Worm (Caenorhabditis elegans): Measurements from ENCODE around the gene timm-17B.1.

DNA sequence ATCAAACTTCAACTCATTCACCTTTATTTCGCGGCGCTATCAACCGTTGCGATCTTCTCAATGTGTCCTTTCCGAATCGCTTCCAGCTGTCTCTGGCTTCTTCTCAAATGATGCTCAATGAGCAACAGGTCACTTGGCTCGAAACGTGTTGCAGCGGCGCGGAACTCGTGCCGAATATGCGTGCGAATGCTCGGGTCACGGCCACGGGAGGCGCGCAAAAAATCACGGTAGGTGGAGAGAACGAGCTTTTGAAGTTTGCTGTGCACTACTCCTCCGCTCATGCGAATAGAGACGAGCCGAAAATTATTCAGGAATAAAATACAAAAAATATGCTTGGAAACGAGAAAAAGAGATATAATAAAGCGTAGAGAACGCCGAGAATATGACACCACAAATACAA lies 34.8 kb downstream of the timm-17B.1 start, which contains the start of gene cif-1:
- no peak for TF ChIP-seq ham-2 (GFP tag; optimal IDR thresholded peaks at IDR 0.05)
- TF ChIP-seq M03D4.4 (tag; optimal IDR thresholded peaks at IDR 0.05) = no peak
- no peak for TF ChIP-seq snpc-4 (tag; optimal IDR thresholded peaks at IDR 0.05)
- no peak for TF ChIP-seq blmp-1 (tag; optimal IDR thresholded peaks at IDR 0.05)
- TF ChIP-seq flh-1 (GFP tag; optimal IDR thresholded peaks at IDR 0.05) = no peak
- no peak for TF ChIP-seq unc-39 (tag; optimal IDR thresholded peaks at IDR 0.05)
- no peak for TF ChIP-seq sptf-1 (tag; optimal IDR thresholded peaks at IDR 0.05)
- TF ChIP-seq zip-8 (tag; optimal IDR thresholded peaks at IDR 0.05) = no peak
- no peak for TF ChIP-seq unc-62 (GFP tag; optimal IDR thresholded peaks at IDR 0.05)
